Worm (Caenorhabditis elegans) whole organism, mixed stage, embryonic: Measurements from ENCODE around the gene let-418.
A peak's percentile ranks its signal among the peaks of the same experiment; 100 is the strongest.

Experiments used
- blmp-1 ChIP-seq: fragments of 150-350 bp; optimal IDR thresholded peaks from 2 replicates; lab custom pipeline; 2014; ENCODE audit warnings: missing biosample characterization, missing genetic modification characterization
- ceh-39 ChIP-seq: fragments of 150-350 bp; optimal IDR thresholded peaks from 2 replicates; lab custom pipeline; 2014; ENCODE audit warnings: missing biosample characterization, missing genetic modification characterization
- ceh-83 ChIP-seq: fragments of 200-800 bp; sonication (Bioruptor generic); optimal IDR thresholded peaks from 2 replicates; lab custom pipeline; 2018; ENCODE audit warnings: mild to moderate bottlenecking, missing genetic modification characterization, missing compliant biosample characterization
- ces-1 ChIP-seq: fragments of 150-350 bp; optimal IDR thresholded peaks from 2 replicates; lab custom pipeline; 2014; ENCODE audit warnings: missing biosample characterization, missing genetic modification reagents, missing genetic modification characterization
- cnd-1 ChIP-seq: fragments of 200-800 bp; sonication (Bioruptor generic); optimal IDR thresholded peaks from 2 replicates; lab custom pipeline; 2018; ENCODE audit warnings: mild to moderate bottlenecking, missing genetic modification characterization, missing compliant biosample characterization
- drap-1 ChIP-seq: fragments of 200-800 bp; sonication (Bioruptor generic); optimal IDR thresholded peaks from 3 replicates; lab custom pipeline; 2018; ENCODE audit warnings: mild to moderate bottlenecking, missing genetic modification characterization, missing compliant biosample characterization
- elt-1 ChIP-seq: sonication (generic microtip); optimal IDR thresholded peaks from 2 replicates; lab custom pipeline; 2017; ENCODE audit warnings: missing genetic modification characterization, mild to moderate bottlenecking, missing compliant biosample characterization, antibody characterized with exemption, moderate library complexity, borderline replicate concordance; ENCODE audit not compliant: insufficient read depth
- elt-3 ChIP-seq: fragments of 150-350 bp; optimal IDR thresholded peaks from 2 replicates; lab custom pipeline; 2014; ENCODE audit warnings: missing biosample characterization, missing genetic modification characterization
- flh-1 ChIP-seq: fragments of 200-800 bp; sonication (Bioruptor generic); optimal IDR thresholded peaks from 2 replicates; lab custom pipeline; 2018; ENCODE audit warnings: mild to moderate bottlenecking, missing genetic modification characterization, moderate library complexity, missing compliant biosample characterization
- ham-2 ChIP-seq: fragments of 200-800 bp; sonication (Bioruptor generic); optimal IDR thresholded peaks from 2 replicates; lab custom pipeline; 2018; ENCODE audit warnings: mild to moderate bottlenecking, missing genetic modification characterization, missing compliant biosample characterization
- lin-13 ChIP-seq: fragments of 150-350 bp; optimal IDR thresholded peaks from 2 replicates; lab custom pipeline; 2014; ENCODE audit warnings: missing biosample characterization, missing genetic modification characterization
- lsy-2 ChIP-seq: fragments of 150-350 bp; optimal IDR thresholded peaks from 2 replicates; lab custom pipeline; 2014; ENCODE audit warnings: missing biosample characterization, missing genetic modification characterization
- mab-5 ChIP-seq: fragments of 150-350 bp; optimal IDR thresholded peaks from 2 replicates; lab custom pipeline; 2014; ENCODE audit warnings: missing biosample characterization, missing genetic modification characterization
- mep-1 ChIP-seq: fragments of 150-350 bp; optimal IDR thresholded peaks from 2 replicates; lab custom pipeline; 2017; ENCODE audit warnings: missing biosample characterization, missing genetic modification reagents, missing genetic modification characterization, inconsistent platforms
- mls-2 ChIP-seq: sonication (generic microtip); optimal IDR thresholded peaks from 2 replicates; lab custom pipeline; 2016; ENCODE audit warnings: mild to moderate bottlenecking, missing genetic modification characterization, moderate library complexity, missing compliant biosample characterization
- nhr-12 ChIP-seq: fragments of 150-350 bp; optimal IDR thresholded peaks from 2 replicates; lab custom pipeline; 2014; ENCODE audit warnings: missing biosample characterization, missing genetic modification characterization
- nhr-2 ChIP-seq: fragments of 150-350 bp; optimal IDR thresholded peaks from 2 replicates; lab custom pipeline; 2014; ENCODE audit warnings: missing biosample characterization, missing genetic modification characterization
- nhr-28 ChIP-seq: fragments of 150-350 bp; optimal IDR thresholded peaks from 2 replicates; lab custom pipeline; 2014; ENCODE audit warnings: missing biosample characterization, missing genetic modification characterization
- nhr-76 ChIP-seq: sonication (generic microtip); optimal IDR thresholded peaks from 2 replicates; lab custom pipeline; 2017; ENCODE audit warnings: missing biosample characterization, missing genetic modification characterization
- pha-4 ChIP-seq: fragments of 150-350 bp; optimal IDR thresholded peaks from 2 replicates; lab custom pipeline; 2018; ENCODE audit warnings: missing biosample characterization, missing genetic modification reagents, missing genetic modification characterization
- sem-2 ChIP-seq: fragments of 200-800 bp; sonication (Bioruptor generic); optimal IDR thresholded peaks from 2 replicates; lab custom pipeline; 2018; ENCODE audit warnings: mild to moderate bottlenecking, missing genetic modification characterization, missing compliant biosample characterization
- snpc-4 ChIP-seq: fragments of 150-350 bp; optimal IDR thresholded peaks from 2 replicates; lab custom pipeline; 2014; ENCODE audit warnings: missing biosample characterization, missing genetic modification characterization
- sptf-1 ChIP-seq: sonication (generic microtip); optimal IDR thresholded peaks from 2 replicates; lab custom pipeline; 2017; ENCODE audit warnings: mild to moderate bottlenecking, missing genetic modification characterization, moderate library complexity, missing compliant biosample characterization
- tbx-8 ChIP-seq: fragments of 200-800 bp; sonication (Bioruptor generic); optimal IDR thresholded peaks from 2 replicates; lab custom pipeline; 2018; ENCODE audit warnings: mild to moderate bottlenecking, missing genetic modification characterization, moderate library complexity, missing compliant biosample characterization
- unc-120 ChIP-seq: sonication (generic microtip); optimal IDR thresholded peaks from 2 replicates; lab custom pipeline; 2017; ENCODE audit warnings: missing genetic modification characterization, missing compliant biosample characterization; ENCODE audit not compliant: poor library complexity, severe bottlenecking
- unc-62 ChIP-seq: fragments of 150-350 bp; optimal IDR thresholded peaks from 2 replicates; lab custom pipeline; 2014; ENCODE audit warnings: missing biosample characterization, missing genetic modification reagents, missing genetic modification characterization
- zip-8 ChIP-seq: fragments of 150-350 bp; optimal IDR thresholded peaks from 2 replicates; lab custom pipeline; 2014; ENCODE audit warnings: missing biosample characterization, missing genetic modification characterization
- ztf-11 ChIP-seq: fragments of 150-350 bp; optimal IDR thresholded peaks from 2 replicates; lab custom pipeline; 2014; ENCODE audit warnings: missing biosample characterization, missing genetic modification characterization

let-418 gene

ce11 chrV:5842507-5843144, 16.0 kb downstream of the let-418 start:
- TF ChIP-seq lin-13 (tag; lab: Kevin White, UChicago) (no peak), elt-1 (tag; lab: Kevin White, UChicago) (no peak), ztf-11 (tag; lab: Kevin White, UChicago) (no peak), sptf-1 (no peak), cnd-1 (tag; lab: Kevin White, UChicago) (no peak), sem-2 (GFP tag; lab: Kevin White, UChicago) (no peak), blmp-1 (no peak), unc-62 (GFP tag; lab: Kevin White, UChicago) (no peak), tbx-8 (GFP tag; lab: Kevin White, UChicago) (no peak)

- TF ChIP-seq ceh-83 (GFP tag; lab: Kevin White, UChicago) (peak; percentile 13), flh-1 (GFP tag; lab: Kevin White, UChicago) (no peak), blmp-1 (no peak), tbx-8 (GFP tag; lab: Kevin White, UChicago) (no peak), drap-1 (GFP tag; lab: Kevin White, UChicago) (peak; percentile 6), nhr-76 (no peak), ceh-39 (no peak), unc-120 (no peak), lin-13 (tag; lab: Kevin White, UChicago) (no peak)
Measured at ce11 chrV:5843415-5844337, 17.0 kb downstream of the let-418 start.

ce11 chrV:5844349-5844760, 17.7 kb downstream of the let-418 start:
- TF ChIP-seq drap-1 (GFP tag; lab: Kevin White, UChicago): no peak
- TF ChIP-seq zip-8 (tag; lab: Kevin White, UChicago): no peak
- TF ChIP-seq blmp-1: no peak
- no peak for TF ChIP-seq mab-5 (tag; lab: Kevin White, UChicago)
- TF ChIP-seq elt-1 (tag; lab: Kevin White, UChicago): no peak
- no peak for TF ChIP-seq mep-1
- TF ChIP-seq unc-120: no peak
- TF ChIP-seq sem-2 (GFP tag; lab: Kevin White, UChicago): no peak

- no peak for TF ChIP-seq ceh-39
- TF ChIP-seq ham-2 (GFP tag; lab: Kevin White, UChicago): no peak
- no peak for TF ChIP-seq snpc-4 (tag; lab: Kevin White, UChicago)
- TF ChIP-seq lsy-2 (tag; lab: Kevin White, UChicago): no peak
- TF ChIP-seq mep-1: no peak
- TF ChIP-seq cnd-1 (tag; lab: Kevin White, UChicago): no peak
- TF ChIP-seq flh-1 (GFP tag; lab: Kevin White, UChicago): no peak
- no peak for TF ChIP-seq nhr-28 (tag; lab: Kevin White, UChicago)
- TF ChIP-seq elt-3 (tag; lab: Kevin White, UChicago): no peak
- TF ChIP-seq nhr-12 (tag; lab: Kevin White, UChicago): no peak
- TF ChIP-seq ztf-11 (tag; lab: Kevin White, UChicago): no peak
Measured at ce11 chrV:5845162-5845561, 18.5 kb downstream of the let-418 start.

ce11 chrV:5845669-5846189, 19.1 kb downstream of the let-418 start, which contains the start of gene F26F12.3:
TSS of gene F26F12.3 (minus strand) at chrV:5845719.
- TF ChIP-seq pha-4 (no peak), unc-120 (peak; percentile 15)
- TF ChIP-seq, all 35 proteins: peak for 1

- TF ChIP-seq mep-1 (peak; percentile 7), cnd-1 (tag; lab: Kevin White, UChicago) (peak; percentile 67), mls-2 (tag; lab: Kevin White, UChicago) (peak; percentile 61), drap-1 (GFP tag; lab: Kevin White, UChicago) (no peak), nhr-12 (tag; lab: Kevin White, UChicago) (no peak), nhr-2 (tag; lab: Kevin White, UChicago) (peak; percentile 21), ces-1 (GFP tag; lab: Kevin White, UChicago) (peak; percentile 42)
Measured at ce11 chrV:5846729-5847128, 20.1 kb downstream of the let-418 start.
